Worm (Caenorhabditis elegans): ENCODE measurements around the gene qars-1.

qars-1 gene

DNA sequence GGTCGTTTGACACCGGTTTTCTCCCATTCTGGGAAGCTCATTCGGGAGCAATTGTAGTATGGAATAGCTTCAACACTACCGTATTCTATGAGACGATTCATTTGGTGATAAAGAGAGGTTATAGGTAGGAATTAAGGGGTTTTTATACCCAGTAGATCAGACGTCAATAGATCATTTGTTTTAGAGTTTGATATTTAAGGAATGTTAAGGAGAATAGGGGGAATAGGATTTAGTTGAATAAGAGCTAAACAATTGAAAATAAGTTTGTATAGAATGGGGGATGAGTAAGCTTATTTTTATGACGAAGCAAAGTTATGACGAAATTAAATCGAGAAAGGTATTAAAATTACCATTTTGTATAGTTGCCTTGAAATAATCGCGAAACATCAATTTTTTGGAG is 40.3 kb upstream of the qars-1 start, which contains the start of gene srt-47:
srt-47 (minus strand) TSS at position 101 of the 400 bp plus-strand sequence.
- TF ChIP-seq snpc-4 (GFP tag; optimal IDR thresholded peaks at IDR 0.05): no peak
- no peak for TF ChIP-seq snpc-4 (tag; optimal IDR thresholded peaks at IDR 0.05)
- no peak for TF ChIP-seq bed-2 (GFP tag; IDR thresholded peaks at IDR 0.05)
- TF ChIP-seq unc-62 (GFP tag; optimal IDR thresholded peaks at IDR 0.05): no peak
- no peak for TF ChIP-seq somi-1 (GFP tag; optimal IDR thresholded peaks at IDR 0.05)
- TF ChIP-seq T26A5.8 (tag; optimal IDR thresholded peaks at IDR 0.05): no peak
- TF ChIP-seq ztf-26 (tag; optimal IDR thresholded peaks at IDR 0.05): no peak
- TF ChIP-seq ceh-91 (GFP tag; IDR thresholded peaks at IDR 0.05): no peak
- no peak for TF ChIP-seq tlf-1 (GFP tag; optimal IDR thresholded peaks at IDR 0.05)
- no peak for TF ChIP-seq dpl-1 (GFP tag; optimal IDR thresholded peaks at IDR 0.05)
- TF ChIP-seq nhr-90 (tag; optimal IDR thresholded peaks at IDR 0.05): no peak
- TF ChIP-seq athp-1 (tag; optimal IDR thresholded peaks at IDR 0.05): no peak
- TF ChIP-seq T07F8.4 (tag; optimal IDR thresholded peaks at IDR 0.05): no peak
- no peak for TF ChIP-seq mel-28 (tag; optimal IDR thresholded peaks at IDR 0.05; ENCODE audit: borderline replicate concordance)
- no peak for TF ChIP-seq bed-1 (GFP tag; IDR thresholded peaks at IDR 0.05)
- TF ChIP-seq C06A6.2 (GFP tag; conservative IDR thresholded peaks at IDR 0.05): no peak

DNA sequence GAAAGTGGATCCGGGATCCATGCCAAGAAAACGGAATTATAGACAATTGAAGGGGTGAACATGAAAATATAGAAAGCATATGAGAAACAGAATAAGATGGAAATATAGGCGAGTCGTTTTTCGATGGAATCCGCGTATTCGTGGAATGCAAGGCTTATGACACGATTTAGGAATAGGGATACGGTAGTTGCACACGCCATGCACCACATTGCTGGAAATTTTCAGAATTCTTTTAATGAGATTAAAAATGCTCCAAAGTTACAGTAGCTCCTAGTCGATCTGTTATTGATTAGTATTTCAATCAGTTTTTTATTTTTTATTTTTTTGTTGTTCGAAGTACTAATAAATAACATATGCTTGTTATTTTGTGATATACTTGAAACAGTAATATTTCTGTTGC is 38.1 kb upstream of the qars-1 start:
- TF ChIP-seq cebp-2 (GFP tag; IDR thresholded peaks at IDR 0.05) (0 out of 2 replicates have a peak, but pooled peaks have one; percentile 61), him-1 (tag; optimal IDR thresholded peaks at IDR 0.05) (no peak)

ce11 chrIV:15049288-15050094 is 36.5 kb upstream of the qars-1 start:
- TF ChIP-seq tbx-9 (tag; optimal IDR thresholded peaks at IDR 0.05; ENCODE audit: borderline replicate concordance): no peak
- 0 out of 2 replicates have a peak, but pooled peaks have one; percentile 16 for TF ChIP-seq bed-1 (GFP tag; IDR thresholded peaks at IDR 0.05)
- 0 out of 2 replicates have a peak, but pooled peaks have one; percentile 5 for TF ChIP-seq hsf-1 (GFP tag; IDR thresholded peaks at IDR 0.05)
- TF ChIP-seq ztf-3 (GFP tag; optimal IDR thresholded peaks at IDR 0.05): no peak
- peak; percentile 76 for TF ChIP-seq chd-7 (tag; optimal IDR thresholded peaks at IDR 0.05)
- peak in 1 of 2 experiments; percentile 24 for TF ChIP-seq rec-8 (tag; optimal IDR thresholded peaks at IDR 0.05)
- TF ChIP-seq ceh-40 (GFP tag; IDR thresholded peaks at IDR 0.05): no peak
- no peak for TF ChIP-seq T07F8.4 (tag; optimal IDR thresholded peaks at IDR 0.05)
- TF ChIP-seq mxl-1 (tag; optimal IDR thresholded peaks at IDR 0.05): no peak
- peak; percentile 30 for TF ChIP-seq F52B5.7 (tag; optimal IDR thresholded peaks at IDR 0.05)
- TF ChIP-seq zfh-2 (GFP tag; conservative IDR thresholded peaks at IDR 0.05): no peak
- no peak for TF ChIP-seq ceh-27 (GFP tag; optimal IDR thresholded peaks at IDR 0.05)
- peak in 1 of 2 experiments; percentile 9 for TF ChIP-seq let-607 (tag; optimal IDR thresholded peaks at IDR 0.05)
- peak; percentile 3 for TF ChIP-seq snpc-3.4 (tag; optimal IDR thresholded peaks at IDR 0.05)
- no peak for TF ChIP-seq nhr-90 (tag; optimal IDR thresholded peaks at IDR 0.05)
- TF ChIP-seq nhr-27 (tag; optimal IDR thresholded peaks at IDR 0.05): no peak
- peak; percentile 49 for TF ChIP-seq Y53G8AR.9 (GFP tag; conservative IDR thresholded peaks at IDR 0.05)
- TF ChIP-seq dpff-1 (tag; optimal IDR thresholded peaks at IDR 0.05): peak; percentile 73
- peak; percentile 75; the same call in 1 of the 2 replicates for TF ChIP-seq nfya-2 (GFP tag; IDR thresholded peaks at IDR 0.05)
- TF ChIP-seq nfyb-1 (GFP tag; IDR thresholded peaks at IDR 0.05): peak; percentile 94
- TF ChIP-seq aptf-3 (GFP tag; IDR thresholded peaks at IDR 0.05): 0 out of 2 replicates have a peak, but pooled peaks have one; percentile 38
- no peak for TF ChIP-seq cebp-2 (GFP tag; IDR thresholded peaks at IDR 0.05)
- no peak for TF ChIP-seq attf-5 (GFP tag; optimal IDR thresholded peaks at IDR 0.05)
- no peak for TF ChIP-seq gei-17 (GFP tag; optimal IDR thresholded peaks at IDR 0.05)
- peak in 1 of 3 experiments; percentile 5 for TF ChIP-seq lin-35 (GFP tag; optimal IDR thresholded peaks at IDR 0.05)
- TF ChIP-seq lin-54 (GFP tag; optimal IDR thresholded peaks at IDR 0.05): peak; percentile 28
- TF ChIP-seq hrde-1 (tag; optimal IDR thresholded peaks at IDR 0.05; ENCODE audit: borderline replicate concordance): peak; percentile 45
- TF ChIP-seq F22D6.2 (tag; optimal IDR thresholded peaks at IDR 0.05): no peak
- no peak for TF ChIP-seq egl-18 (GFP tag; IDR thresholded peaks at IDR 0.05)
- TF ChIP-seq athp-1 (tag; optimal IDR thresholded peaks at IDR 0.05): peak; percentile 14

Measured in whole organism, young adult.